Fruit fly (Drosophila melanogaster) whole organism, adult: ENCODE data around the gene CG42747.
A peak's percentile ranks its signal among the peaks of the same experiment; 100 is the strongest.

ENCODE experiments used
- CG11617 ChIP-seq: fragments of 200-800 bp; sonication (Bioruptor generic); optimal IDR thresholded peaks from 2 replicates; lab custom pipeline; 2017; ENCODE audit warnings: mild to moderate bottlenecking, missing biosample characterization, missing genetic modification reagents, missing genetic modification characterization
- CG12768 ChIP-seq: fragments of 200-800 bp; sonication (Bioruptor generic); optimal IDR thresholded peaks from 2 replicates; lab custom pipeline; 2017; ENCODE audit warnings: missing biosample characterization, missing genetic modification characterization, mild to moderate bottlenecking, moderate library complexity, missing genetic modification reagents
- CG14711 ChIP-seq: fragments of 200-800 bp; sonication (Bioruptor generic); optimal IDR thresholded peaks from 2 replicates; lab custom pipeline; 2018; ENCODE audit warnings: missing biosample characterization, mild to moderate bottlenecking, missing genetic modification characterization, moderate library complexity
- CG1620 ChIP-seq: fragments of 200-800 bp; sonication (Bioruptor generic); optimal IDR thresholded peaks from 2 replicates; lab custom pipeline; 2016; ENCODE audit warnings: missing biosample characterization, missing genetic modification characterization
- CG33017 ChIP-seq: fragments of 200-800 bp; sonication (Bioruptor generic); optimal IDR thresholded peaks from 2 replicates; lab custom pipeline; 2018; ENCODE audit warnings: missing biosample characterization, mild to moderate bottlenecking, missing genetic modification characterization, moderate library complexity
- CG5204 ChIP-seq: fragments of 200-800 bp; sonication (Bioruptor generic); optimal IDR thresholded peaks from 2 replicates; lab custom pipeline; 2016; ENCODE audit warnings: missing biosample characterization, missing genetic modification characterization
- CG7045 ChIP-seq: fragments of 200-800 bp; sonication (Bioruptor generic); optimal IDR thresholded peaks from 2 replicates; lab custom pipeline; 2017; ENCODE audit warnings: missing biosample characterization, mild to moderate bottlenecking, missing genetic modification characterization
- CG7101 ChIP-seq: fragments of 200-800 bp; sonication (Bioruptor generic); optimal IDR thresholded peaks from 2 replicates; lab custom pipeline; 2018; ENCODE audit warnings: missing biosample characterization, mild to moderate bottlenecking, missing genetic modification characterization, moderate library complexity
- Clk ChIP-seq: fragments of 200-800 bp; sonication (Bioruptor generic); optimal IDR thresholded peaks from 2 replicates; lab custom pipeline; 2017; ENCODE audit warnings: missing biosample characterization, missing genetic modification characterization
- Crg-1 ChIP-seq: fragments of 200-800 bp; sonication (Bioruptor generic); optimal IDR thresholded peaks from 2 replicates; lab custom pipeline; 2016; ENCODE audit warnings: missing biosample characterization, missing genetic modification characterization
- Mnt ChIP-seq: fragments of 200-800 bp; sonication (Bioruptor generic); optimal IDR thresholded peaks from 2 replicates; lab custom pipeline; 2016; ENCODE audit warnings: missing biosample characterization, mild to moderate bottlenecking, missing genetic modification characterization
- bab1 ChIP-seq: fragments of 200-800 bp; sonication (Bioruptor generic); optimal IDR thresholded peaks from 3 replicates; lab custom pipeline; 2019; ENCODE audit warnings: missing biosample characterization, mild to moderate bottlenecking, missing genetic modification characterization, moderate library complexity
- cic ChIP-seq: fragments of 200-800 bp; sonication (Bioruptor generic); optimal IDR thresholded peaks from 2 replicates; lab custom pipeline; 2017; ENCODE audit warnings: missing biosample characterization, mild to moderate bottlenecking, missing genetic modification characterization, moderate library complexity
- cnc ChIP-seq, 2 experiments: fragments of >200 bp; optimal IDR thresholded peaks; 2 replicates each; lab custom pipeline; 2017
- kay ChIP-seq: fragments of 200-800 bp; sonication (Bioruptor generic); peaks from one replicate; lab custom pipeline; 2016; ENCODE audit warnings: missing biosample characterization, missing genetic modification characterization, borderline replicate concordance
- ovo ChIP-seq: fragments of 200-800 bp; sonication (Bioruptor generic); optimal IDR thresholded peaks from 2 replicates; lab custom pipeline; 2016; ENCODE audit warnings: missing biosample characterization, missing genetic modification characterization
- pad ChIP-seq: fragments of 200-800 bp; sonication (Bioruptor generic); optimal IDR thresholded peaks from 3 replicates; lab custom pipeline; 2017; ENCODE audit warnings: missing biosample characterization, missing genetic modification characterization, mild to moderate bottlenecking, moderate library complexity, missing genetic modification reagents
- tj ChIP-seq: fragments of 200-800 bp; sonication (Bioruptor generic); optimal IDR thresholded peaks from 3 replicates; lab custom pipeline; 2017; ENCODE audit warnings: missing biosample characterization, mild to moderate bottlenecking, missing genetic modification characterization, moderate library complexity
- toe ChIP-seq: fragments of 200-800 bp; sonication (Bioruptor generic); optimal IDR thresholded peaks from 2 replicates; lab custom pipeline; 2016; ENCODE audit warnings: missing biosample characterization, missing genetic modification characterization

The CG42747 gene

dm6 chr3L:6397835-6398234 is 2.6 kb upstream of the CG42747 start:
- TF ChIP-seq Clk (GFP tag; lab: Kevin White, UChicago) (no peak), toe (GFP tag; lab: Kevin White, UChicago) (no peak), CG12768 (GFP tag; lab: Kevin White, UChicago) (no peak), cnc (optimal IDR thresholded peaks at IDR 0.05; lab: Kevin White, UChicago) (no peak), tj (GFP tag; lab: Kevin White, UChicago) (peak; percentile 92)

dm6 chr3L:6404104-6404503 is 3.7 kb downstream of the CG42747 start:
- TF ChIP-seq CG12768 (GFP tag; lab: Kevin White, UChicago) (no peak), cnc (optimal IDR thresholded peaks at IDR 0.05; lab: Kevin White, UChicago) (no peak), CG1620 (GFP tag; lab: Kevin White, UChicago) (no peak), kay (GFP tag; lab: Kevin White, UChicago) (no peak), Mnt (GFP tag; lab: Kevin White, UChicago) (no peak), CG7045 (GFP tag; lab: Kevin White, UChicago) (no peak), cic (GFP tag; lab: Kevin White, UChicago) (no peak), CG11617 (GFP tag; lab: Kevin White, UChicago) (no peak), CG5204 (no peak), Crg-1 (GFP tag; lab: Kevin White, UChicago) (no peak), pad (GFP tag; lab: Kevin White, UChicago) (no peak), CG33017 (tag; lab: Kevin White, UChicago) (no peak), CG7101 (no peak), toe (GFP tag; lab: Kevin White, UChicago) (no peak)

- TF ChIP-seq toe (GFP tag; lab: Kevin White, UChicago) (no peak), CG7045 (GFP tag; lab: Kevin White, UChicago) (no peak), CG1620 (GFP tag; lab: Kevin White, UChicago) (no peak), tj (GFP tag; lab: Kevin White, UChicago) (peak; percentile 34), kay (GFP tag; lab: Kevin White, UChicago) (no peak), cic (GFP tag; lab: Kevin White, UChicago) (no peak), pad (GFP tag; lab: Kevin White, UChicago) (no peak), CG7101 (no peak)
Measured at dm6 chr3L:6404889-6405288, 4.5 kb downstream of the CG42747 start.

- TF ChIP-seq tj (GFP tag; lab: Kevin White, UChicago): peak; percentile 95
- TF ChIP-seq CG14711 (tag; lab: Kevin White, UChicago): no peak
Measured at dm6 chr3L:6437235-6437634, 36.8 kb downstream of the CG42747 start.

dm6 chr3L:6439713-6440461 is 39.5 kb downstream of the CG42747 start:
- no peak for TF ChIP-seq pad (GFP tag; lab: Kevin White, UChicago)
- no peak for TF ChIP-seq CG33017 (tag; lab: Kevin White, UChicago)
- no peak for TF ChIP-seq CG12768 (GFP tag; lab: Kevin White, UChicago)
- TF ChIP-seq CG1620 (GFP tag; lab: Kevin White, UChicago): no peak
- no peak for TF ChIP-seq Clk (GFP tag; lab: Kevin White, UChicago)
- no peak for TF ChIP-seq ovo (GFP tag; lab: Kevin White, UChicago)
- no peak for TF ChIP-seq CG5204
- TF ChIP-seq Crg-1 (GFP tag; lab: Kevin White, UChicago): no peak
- no peak for TF ChIP-seq CG14711 (tag; lab: Kevin White, UChicago)
- TF ChIP-seq Mnt (GFP tag; lab: Kevin White, UChicago): no peak

- TF ChIP-seq Crg-1 (GFP tag; lab: Kevin White, UChicago) (no peak), CG5204 (no peak), CG11617 (GFP tag; lab: Kevin White, UChicago) (no peak), Clk (GFP tag; lab: Kevin White, UChicago) (no peak), kay (GFP tag; lab: Kevin White, UChicago) (peak; percentile 32), CG1620 (GFP tag; lab: Kevin White, UChicago) (no peak), ovo (GFP tag; lab: Kevin White, UChicago) (no peak)
Measured at dm6 chr3L:6440462-6440811, 40.0 kb downstream of the CG42747 start.

dm6 chr3L:6443235-6443634 is 42.8 kb downstream of the CG42747 start:
- TF ChIP-seq bab1 (GFP tag; lab: Kevin White, UChicago): no peak
- no peak for TF ChIP-seq CG12768 (GFP tag; lab: Kevin White, UChicago)
- no peak for TF ChIP-seq cnc (optimal IDR thresholded peaks at IDR 0.05; lab: Kevin White, UChicago)
- TF ChIP-seq Mnt (GFP tag; lab: Kevin White, UChicago): no peak
- TF ChIP-seq tj (GFP tag; lab: Kevin White, UChicago): no peak
- TF ChIP-seq toe (GFP tag; lab: Kevin White, UChicago): no peak
- TF ChIP-seq CG1620 (GFP tag; lab: Kevin White, UChicago): no peak
